Worm (Caenorhabditis elegans) whole organism, mixed stage, embryonic: ENCODE results near the gene zip-2.

Source experiments
- ceh-83 ChIP-seq: fragments of 200-800 bp; sonication (Bioruptor generic); optimal IDR thresholded peaks from 2 replicates; lab custom pipeline; 2018; ENCODE audit warnings: mild to moderate bottlenecking, missing genetic modification characterization, missing compliant biosample characterization
- cnd-1 ChIP-seq: fragments of 200-800 bp; sonication (Bioruptor generic); optimal IDR thresholded peaks from 2 replicates; lab custom pipeline; 2018; ENCODE audit warnings: mild to moderate bottlenecking, missing genetic modification characterization, missing compliant biosample characterization
- lsy-2 ChIP-seq: fragments of 150-350 bp; optimal IDR thresholded peaks from 2 replicates; lab custom pipeline; 2014; ENCODE audit warnings: missing biosample characterization, missing genetic modification characterization
- nhr-237 ChIP-seq: fragments of 150-350 bp; optimal IDR thresholded peaks from 2 replicates; lab custom pipeline; 2014; ENCODE audit warnings: missing biosample characterization, missing genetic modification characterization
- snpc-4 ChIP-seq: fragments of 150-350 bp; optimal IDR thresholded peaks from 2 replicates; lab custom pipeline; 2014; ENCODE audit warnings: missing biosample characterization, missing genetic modification characterization

DNA sequence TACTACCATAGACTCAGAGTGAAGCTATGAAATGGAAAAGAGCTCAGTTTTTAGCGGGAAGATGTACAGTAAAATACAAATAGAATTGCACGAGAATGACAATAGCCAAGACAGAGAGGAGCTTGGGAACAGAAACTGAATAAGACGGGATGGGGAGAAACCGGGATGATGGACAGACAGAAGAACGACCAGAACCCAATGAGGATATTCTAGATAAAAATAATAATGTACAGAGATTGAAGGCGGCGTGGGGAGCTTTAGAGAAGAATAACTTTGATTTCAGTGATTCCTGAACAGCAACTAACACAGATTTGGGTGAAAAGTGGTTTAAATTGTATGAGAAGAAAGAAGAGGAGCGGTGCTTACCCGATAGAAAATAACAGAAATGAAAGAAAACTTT, 48.7 kb downstream of the zip-2 start:
- TF ChIP-seq nhr-237 (tag; lab: Kevin White, UChicago) (no peak), lsy-2 (tag; lab: Kevin White, UChicago) (no peak), cnd-1 (tag; lab: Kevin White, UChicago) (no peak), ceh-83 (GFP tag; lab: Kevin White, UChicago) (no peak), snpc-4 (no peak)
